Fruit fly (Drosophila melanogaster): Measurements from ENCODE around the gene CG15020.

Gene CG15020

DNA sequence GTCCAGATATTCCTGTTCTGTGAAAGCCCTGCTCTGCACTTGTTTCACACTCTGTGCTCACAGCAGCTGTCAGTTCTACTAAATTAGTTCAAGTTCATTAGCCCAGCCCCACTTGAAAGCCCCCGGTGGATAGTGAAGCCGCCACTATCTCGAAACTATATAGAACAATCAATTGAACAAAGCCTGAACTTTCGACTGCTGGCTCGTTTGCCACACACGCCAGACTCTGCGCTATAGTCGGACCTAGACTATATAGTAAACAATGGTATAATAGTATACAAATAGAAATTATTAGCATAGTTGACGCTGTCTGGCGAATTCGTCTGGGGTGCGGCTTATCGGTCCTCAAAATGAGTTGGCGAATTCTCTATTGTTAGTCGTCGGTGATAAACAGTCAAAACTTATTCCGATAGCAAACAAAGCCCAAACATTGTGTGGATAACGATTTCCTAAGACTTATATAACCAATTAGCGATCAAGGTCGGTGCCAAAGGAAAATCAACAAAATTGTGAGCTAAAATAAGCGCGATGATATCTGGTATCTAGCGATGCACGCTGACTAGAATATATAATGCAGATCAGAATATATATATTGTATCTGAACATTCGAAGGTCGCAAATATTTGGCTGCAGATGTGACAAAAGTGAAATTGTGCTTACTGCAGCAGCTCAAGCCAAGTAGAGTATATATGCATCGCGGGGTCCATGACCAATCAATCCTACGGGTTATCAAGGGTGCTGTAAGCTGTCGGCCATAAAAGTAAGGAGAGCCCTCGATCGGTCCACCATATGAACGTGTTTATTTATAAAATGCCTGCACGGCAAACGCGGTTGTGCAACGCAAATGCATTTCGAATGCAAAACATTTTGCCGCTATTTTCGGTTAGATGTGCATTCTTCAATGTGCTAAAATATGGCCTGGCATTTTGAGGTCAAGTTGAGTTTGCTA, 5.9 kb upstream of the CG15020 start (continued):
- TF ChIP-seq MESR4 (GFP tag; optimal IDR thresholded peaks at IDR 0.05) (no peak), CG1024 (GFP tag; IDR thresholded peaks at IDR 0.05) (no peak), ewg (GFP tag; optimal IDR thresholded peaks at IDR 0.05) (no peak), Nf-YC (tag; optimal IDR thresholded peaks at IDR 0.05) (no peak), CG15073 (GFP tag; optimal IDR thresholded peaks at IDR 0.05) (no peak), D (optimal IDR thresholded peaks at IDR 0.05) (no peak), D (GFP tag; optimal IDR thresholded peaks at IDR 0.05) (no peak), BEAF-32 (GFP tag; optimal IDR thresholded peaks at IDR 0.05) (no peak), sug (tag; optimal IDR thresholded peaks at IDR 0.05) (peak; percentile 82), CG17328 (GFP tag; IDR thresholded peaks at IDR 0.05) (no peak), rib (GFP tag; IDR thresholded peaks at IDR 0.05) (peak; percentile 41; the same call in 1 of the 2 replicates), ara (GFP tag; IDR thresholded peaks at IDR 0.05) (no peak), CG32772 (GFP tag; IDR thresholded peaks at IDR 0.05) (no peak), HmgZ (tag; optimal IDR thresholded peaks at IDR 0.05) (peak; percentile 28), sna (GFP tag; IDR thresholded peaks at IDR 0.05; ENCODE audit: partially characterized antibody) (no peak), CG17361 (GFP tag; IDR thresholded peaks at IDR 0.05) (no peak), esg (GFP tag; conservative IDR thresholded peaks at IDR 0.05) (no peak), CG18262 (tag; optimal IDR thresholded peaks at IDR 0.05) (no peak), stwl (tag; optimal IDR thresholded peaks at IDR 0.05) (no peak), kay (GFP tag; optimal IDR thresholded peaks at IDR 0.05) (no peak), her (GFP tag; optimal IDR thresholded peaks at IDR 0.05) (no peak), CG18476 (GFP tag; optimal IDR thresholded peaks at IDR 0.05) (no peak), CG11504 (tag; optimal IDR thresholded peaks at IDR 0.05) (no peak), CG15514 (GFP tag; optimal IDR thresholded peaks at IDR 0.05) (peak; percentile 6), sim (GFP tag; IDR thresholded peaks at IDR 0.05) (no peak), Ets65A (GFP tag) (peak; percentile 31), CG2678 (tag; optimal IDR thresholded peaks at IDR 0.05) (peak; percentile 16), HLH3B (GFP tag; IDR thresholded peaks at IDR 0.05) (no peak), lov (optimal IDR thresholded peaks at IDR 0.05) (no peak), lov (GFP tag; IDR thresholded peaks at IDR 0.05) (0 out of 3 replicates have a peak, but pooled peaks have one; percentile 49), br (optimal IDR thresholded peaks at IDR 0.05) (no peak), exex (tag; optimal IDR thresholded peaks at IDR 0.05) (peak; percentile 54), CHES-1-like (GFP tag; optimal IDR thresholded peaks at IDR 0.05) (no peak)

DNA sequence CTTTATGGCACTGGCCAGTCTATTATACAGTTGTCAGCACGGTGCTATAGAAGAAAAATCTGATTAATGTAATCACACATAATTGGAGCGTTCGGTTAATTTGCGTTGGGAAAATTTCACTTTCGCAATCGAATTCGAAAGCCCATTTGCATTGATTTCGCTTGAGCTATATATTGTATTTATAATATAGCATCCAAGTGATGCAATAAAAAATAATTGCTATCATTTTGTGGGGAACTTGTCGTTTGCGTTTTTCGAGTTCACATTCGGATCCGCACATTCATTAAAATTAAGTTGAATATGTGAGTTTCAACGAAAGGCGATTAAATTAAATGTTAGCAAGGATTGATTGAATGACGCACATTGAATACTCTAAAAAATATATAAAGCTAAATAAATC, 4.4 kb upstream of the CG15020 start:
- TF ChIP-seq ssp (GFP tag; IDR thresholded peaks at IDR 0.05) (no peak), vfl (GFP tag; optimal IDR thresholded peaks at IDR 0.05) (no peak), tin (GFP tag; optimal IDR thresholded peaks at IDR 0.05) (no peak), slou (GFP tag; optimal IDR thresholded peaks at IDR 0.05) (no peak), Gsc (GFP tag; IDR thresholded peaks at IDR 0.05) (no peak), Adf1 (GFP tag; IDR thresholded peaks at IDR 0.05) (no peak), ken (GFP tag; IDR thresholded peaks at IDR 0.05) (no peak), CG5180 (GFP tag; optimal IDR thresholded peaks at IDR 0.05) (no peak), B-H1 (GFP tag; IDR thresholded peaks at IDR 0.05) (no peak), CG12659 (GFP tag; optimal IDR thresholded peaks at IDR 0.05) (no peak)

Data from whole organism, embryonic.